Worm (Caenorhabditis elegans) whole organism, L1 larva: ENCODE results near the gene F15E6.4.
A peak's percentile ranks its signal among the peaks of the same experiment; 100 is the strongest.

ENCODE experiments used
- C04F5.9 ChIP-seq: sonication (generic microtip); optimal IDR thresholded peaks from 2 replicates; lab custom pipeline; 2016; ENCODE audit warnings: missing genetic modification characterization, missing compliant biosample characterization
- C16A3.4 ChIP-seq: fragments of 150-350 bp; optimal IDR thresholded peaks from 2 replicates; lab custom pipeline; 2014; ENCODE audit warnings: missing biosample characterization, missing genetic modification characterization
- C34B4.2 ChIP-seq: sonication (generic microtip); optimal IDR thresholded peaks from 2 replicates; lab custom pipeline; 2017; ENCODE audit warnings: mild to moderate bottlenecking, missing genetic modification characterization, missing compliant biosample characterization
- F16B12.6 ChIP-seq: fragments of 150-350 bp; optimal IDR thresholded peaks from 2 replicates; lab custom pipeline; 2014; ENCODE audit warnings: missing biosample characterization, missing genetic modification characterization
- aly-2 ChIP-seq: fragments of 150-350 bp; optimal IDR thresholded peaks from 2 replicates; lab custom pipeline; 2014; ENCODE audit warnings: missing biosample characterization, missing genetic modification characterization
- ama-1 ChIP-seq: fragments of 150-350 bp; optimal IDR thresholded peaks from 2 replicates; lab custom pipeline; 2014
- ceh-63 ChIP-seq: fragments of 200-800 bp; sonication (Bioruptor generic); optimal IDR thresholded peaks from 2 replicates; lab custom pipeline; 2018; ENCODE audit warnings: mild to moderate bottlenecking, missing genetic modification characterization, missing compliant biosample characterization
- ceh-82 ChIP-seq, 3 experiments: fragments of 150-350 bp in 1 of 3; sonication (generic microtip) in 2 of 3; optimal IDR thresholded peaks; 2 replicates each; lab custom pipeline; 2014 to 2017; ENCODE audit warnings: missing biosample characterization in 3 of 3, missing genetic modification characterization in 3 of 3
- ceh-90 ChIP-seq: sonication (generic microtip); optimal IDR thresholded peaks from 2 replicates; lab custom pipeline; 2016; ENCODE audit warnings: missing genetic modification characterization, missing compliant biosample characterization
- ces-1 ChIP-seq: fragments of 150-350 bp; optimal IDR thresholded peaks from 2 replicates; lab custom pipeline; 2014; ENCODE audit warnings: missing biosample characterization, missing genetic modification reagents, missing genetic modification characterization
- dpl-1 ChIP-seq, 3 experiments: fragments of 150-350 bp in 2 of 3; sonication (generic microtip) in 1 of 3; optimal IDR thresholded peaks; 2 replicates each; lab custom pipeline; 2014 to 2017; ENCODE audit warnings: missing biosample characterization in 3 of 3, missing genetic modification characterization in 3 of 3, missing genetic modification reagents in 3 of 3
- efl-1 ChIP-seq, 4 experiments: fragments of 150-350 bp; optimal IDR thresholded peaks in 3 of 4; peaks in 1 of 4; 1 replicate in 1 of 4; 2 replicates in 3 of 4; lab custom pipeline; 2014; ENCODE audit warnings: missing biosample characterization in 2 of 4, missing genetic modification characterization in 2 of 4, missing genetic modification reagents in 2 of 4
- egl-27 ChIP-seq, 2 experiments: fragments of 150-350 bp in 1 of 2; sonication (generic microtip); optimal IDR thresholded peaks; 3 replicates each; lab custom pipeline; 2017 to 2018; ENCODE audit warnings: missing biosample characterization in 2 of 2, missing genetic modification characterization in 2 of 2, missing genetic modification reagents in 2 of 2
- fkh-4 ChIP-seq: sonication (generic microtip); optimal IDR thresholded peaks from 2 replicates; lab custom pipeline; 2016; ENCODE audit warnings: missing compliant biosample characterization, missing genetic modification characterization, borderline replicate concordance
- fkh-8 ChIP-seq: sonication (generic microtip); optimal IDR thresholded peaks from 2 replicates; lab custom pipeline; 2016; ENCODE audit warnings: mild to moderate bottlenecking, missing genetic modification characterization, missing compliant biosample characterization
- grh-1 ChIP-seq: fragments of 200-800 bp; sonication (Bioruptor generic); IDR thresholded peaks from 2 replicates; pipeline ENCODE4 v1.3.6; 2022; ENCODE audit warnings: missing genetic modification reagents, missing genetic modification characterization, missing compliant biosample characterization
- hlh-17 ChIP-seq: fragments of 200-800 bp; sonication (Bioruptor generic); optimal IDR thresholded peaks from 2 replicates; lab custom pipeline; 2018; ENCODE audit warnings: missing genetic modification characterization, mild to moderate bottlenecking, missing compliant biosample characterization, moderate library complexity, borderline replicate concordance
- irx-1 ChIP-seq: sonication (generic microtip); optimal IDR thresholded peaks from 2 replicates; lab custom pipeline; 2016; ENCODE audit warnings: missing genetic modification characterization, missing compliant biosample characterization
- isw-1 ChIP-seq: fragments of 200-800 bp; sonication (Bioruptor generic); IDR thresholded peaks from 2 replicates; pipeline ENCODE4 v1.3.6; 2022; ENCODE audit warnings: missing genetic modification characterization, missing compliant biosample characterization
- lin-14 ChIP-seq: fragments of 200-800 bp; sonication (Bioruptor generic); optimal IDR thresholded peaks from 2 replicates; lab custom pipeline; 2018; ENCODE audit warnings: mild to moderate bottlenecking, missing genetic modification characterization, moderate library complexity, missing compliant biosample characterization
- lin-35 ChIP-seq, 2 experiments: fragments of 150-350 bp; optimal IDR thresholded peaks; 2 replicates each; lab custom pipeline; 2014; ENCODE audit warnings: missing biosample characterization in 2 of 2, missing genetic modification characterization in 2 of 2, missing genetic modification reagents in 2 of 2
- lin-39 ChIP-seq: fragments of 150-350 bp; optimal IDR thresholded peaks from 2 replicates; lab custom pipeline; 2014; ENCODE audit warnings: missing biosample characterization, missing genetic modification reagents, missing genetic modification characterization
- lir-3 ChIP-seq: sonication (generic microtip); optimal IDR thresholded peaks from 2 replicates; lab custom pipeline; 2016; ENCODE audit warnings: mild to moderate bottlenecking, missing genetic modification characterization, moderate library complexity, missing compliant biosample characterization; ENCODE audit not compliant: poor library complexity
- lsy-2 ChIP-seq, 2 experiments: fragments of 150-350 bp; optimal IDR thresholded peaks; 2 replicates each; lab custom pipeline; 2014; ENCODE audit warnings: missing biosample characterization in 2 of 2, missing genetic modification characterization in 2 of 2
- mab-9 ChIP-seq: fragments of 200-800 bp; sonication (Bioruptor generic); IDR thresholded peaks from 2 replicates; pipeline ENCODE4 v1.3.6; 2022; ENCODE audit warnings: missing genetic modification reagents, missing genetic modification characterization, missing compliant biosample characterization
- mef-2 ChIP-seq: fragments of 150-350 bp; optimal IDR thresholded peaks from 2 replicates; lab custom pipeline; 2014; ENCODE audit warnings: missing biosample characterization, missing genetic modification characterization
- mep-1 ChIP-seq: fragments of 150-350 bp; optimal IDR thresholded peaks from 2 replicates; lab custom pipeline; 2014; ENCODE audit warnings: missing biosample characterization, missing genetic modification characterization
- nhr-12 ChIP-seq: sonication (generic microtip); optimal IDR thresholded peaks from 2 replicates; lab custom pipeline; 2017; ENCODE audit warnings: missing biosample characterization, missing genetic modification characterization
- nhr-237 ChIP-seq: fragments of 150-350 bp; optimal IDR thresholded peaks from 2 replicates; lab custom pipeline; 2014; ENCODE audit warnings: missing biosample characterization, missing genetic modification characterization
- nhr-47 ChIP-seq: sonication (generic microtip); optimal IDR thresholded peaks from 2 replicates; lab custom pipeline; 2016; ENCODE audit warnings: mild to moderate bottlenecking, missing genetic modification characterization, moderate library complexity, missing compliant biosample characterization
- nhr-71 ChIP-seq: sonication (generic microtip); optimal IDR thresholded peaks from 2 replicates; lab custom pipeline; 2016; ENCODE audit warnings: mild to moderate bottlenecking, missing genetic modification characterization, moderate library complexity, missing compliant biosample characterization
- nhr-77 ChIP-seq: fragments of 150-350 bp; optimal IDR thresholded peaks from 2 replicates; lab custom pipeline; 2014; ENCODE audit warnings: missing biosample characterization, missing genetic modification characterization
- nhr-84 ChIP-seq: sonication (generic microtip); optimal IDR thresholded peaks from 2 replicates; lab custom pipeline; 2017; ENCODE audit warnings: missing biosample characterization, missing genetic modification characterization
- nhr-90 ChIP-seq: sonication (generic microtip); optimal IDR thresholded peaks from 2 replicates; lab custom pipeline; 2016; ENCODE audit warnings: mild to moderate bottlenecking, missing genetic modification characterization, missing compliant biosample characterization; ENCODE audit not compliant: poor library complexity
- pag-3 ChIP-seq: sonication (generic microtip); optimal IDR thresholded peaks from 2 replicates; lab custom pipeline; 2017; ENCODE audit warnings: missing genetic modification characterization, mild to moderate bottlenecking, missing compliant biosample characterization, antibody characterized with exemption, borderline replicate concordance; ENCODE audit not compliant: insufficient read depth
- pax-3 ChIP-seq: fragments of 200-800 bp; sonication (Bioruptor generic); optimal IDR thresholded peaks from 2 replicates; lab custom pipeline; 2018; ENCODE audit warnings: mild to moderate bottlenecking, missing genetic modification characterization, moderate library complexity, missing compliant biosample characterization
- pqm-1 ChIP-seq: sonication (generic microtip); optimal IDR thresholded peaks from 3 replicates; lab custom pipeline; 2017; ENCODE audit warnings: missing biosample characterization, missing genetic modification characterization
- rnt-1 ChIP-seq: sonication (generic microtip); optimal IDR thresholded peaks from 2 replicates; lab custom pipeline; 2016; ENCODE audit warnings: mild to moderate bottlenecking, missing genetic modification characterization, moderate library complexity, missing compliant biosample characterization
- skn-1 ChIP-seq: fragments of 150-350 bp; optimal IDR thresholded peaks from 2 replicates; lab custom pipeline; 2014; ENCODE audit warnings: missing biosample characterization, missing genetic modification characterization
- snpc-4 ChIP-seq: fragments of 150-350 bp; optimal IDR thresholded peaks from 2 replicates; lab custom pipeline; 2014; ENCODE audit warnings: missing biosample characterization, missing genetic modification characterization
- sptf-1 ChIP-seq: fragments of 150-350 bp; optimal IDR thresholded peaks from 2 replicates; lab custom pipeline; 2014; ENCODE audit warnings: missing biosample characterization, missing genetic modification characterization
- swsn-7 ChIP-seq: sonication (generic microtip); optimal IDR thresholded peaks from 2 replicates; lab custom pipeline; 2016; ENCODE audit warnings: missing genetic modification characterization, missing compliant biosample characterization
- tlp-1 ChIP-seq: fragments of 150-350 bp; optimal IDR thresholded peaks from 2 replicates; lab custom pipeline; 2014; ENCODE audit warnings: missing biosample characterization, missing genetic modification characterization
- unc-130 ChIP-seq: fragments of 150-350 bp; optimal IDR thresholded peaks from 2 replicates; lab custom pipeline; 2017; ENCODE audit warnings: missing biosample characterization, missing genetic modification characterization, inconsistent platforms
- unc-30 ChIP-seq: sonication (generic microtip); optimal IDR thresholded peaks from 2 replicates; lab custom pipeline; 2017; ENCODE audit warnings: missing biosample characterization, missing genetic modification characterization
- unc-86 ChIP-seq: sonication (generic microtip); optimal IDR thresholded peaks from 2 replicates; lab custom pipeline; 2016; ENCODE audit warnings: missing genetic modification characterization, missing compliant biosample characterization
- unc-98 ChIP-seq: fragments of 200-800 bp; sonication (Bioruptor generic); IDR thresholded peaks from 2 replicates; pipeline ENCODE4 v1.3.6; 2022; ENCODE audit warnings: missing genetic modification characterization, missing compliant biosample characterization
- vab-15 ChIP-seq: sonication (generic microtip); optimal IDR thresholded peaks from 2 replicates; lab custom pipeline; 2017; ENCODE audit warnings: missing genotype, mild to moderate bottlenecking, missing genetic modification characterization, missing compliant biosample characterization
- xbp-1 ChIP-seq: sonication (generic microtip); optimal IDR thresholded peaks from 2 replicates; lab custom pipeline; 2016; ENCODE audit warnings: missing genetic modification characterization, missing compliant biosample characterization
- zag-1 ChIP-seq: fragments of 150-350 bp; optimal IDR thresholded peaks from 2 replicates; lab custom pipeline; 2014; ENCODE audit warnings: missing biosample characterization, missing genetic modification characterization
- zip-4 ChIP-seq: fragments of 200-800 bp; sonication (Bioruptor generic); optimal IDR thresholded peaks from 2 replicates; lab custom pipeline; 2018; ENCODE audit warnings: mild to moderate bottlenecking, missing genetic modification characterization, moderate library complexity, missing compliant biosample characterization
- ztf-11 ChIP-seq, 2 experiments: sonication (generic microtip); optimal IDR thresholded peaks; 2 replicates each; lab custom pipeline; 2016 to 2017; ENCODE audit warnings: missing genetic modification characterization in 2 of 2, missing biosample characterization in 1 of 2, missing compliant biosample characterization in 1 of 2
- ztf-4 ChIP-seq: fragments of 150-350 bp; optimal IDR thresholded peaks from 2 replicates; lab custom pipeline; 2014; ENCODE audit warnings: missing biosample characterization, missing genetic modification characterization

F15E6.4 gene

ce11 chrIV:4247334-4247733 lies 43.9 kb upstream of the F15E6.4 start (continued):
- TF ChIP-seq nhr-47 (peak; percentile 70), sptf-1 (tag; lab: Kevin White, UChicago) (no peak), lir-3 (tag; lab: Kevin White, UChicago) (no peak), rnt-1 (tag; lab: Kevin White, UChicago) (peak; percentile 59), C04F5.9 (tag; lab: Kevin White, UChicago) (peak; percentile 10), ces-1 (GFP tag; lab: Kevin White, UChicago) (no peak), nhr-90 (peak; percentile 42), pag-3 (no peak), pqm-1 (tag; lab: Kevin White, UChicago) (no peak), ama-1 (lab: Kevin White, UChicago) (no peak), ztf-11 (tag; optimal IDR thresholded peaks at IDR 0.05; lab: Kevin White, UChicago) (no peak), aly-2 (tag; lab: Kevin White, UChicago) (no peak), vab-15 (tag; lab: Kevin White, UChicago) (no peak), nhr-71 (tag; lab: Kevin White, UChicago) (peak; percentile 80), mef-2 (no peak), zag-1 (no peak), nhr-237 (tag; lab: Kevin White, UChicago) (no peak), irx-1 (tag; lab: Kevin White, UChicago) (peak; percentile 36), mab-9 (GFP tag; lab: Robert Waterston, UW) (no peak), unc-130 (tag; lab: Kevin White, UChicago) (peak; percentile 40), efl-1 (optimal IDR thresholded peaks at IDR 0.05; lab: Kevin White, UChicago) (peak; percentile 83 to 85), efl-1 (GFP tag; optimal IDR thresholded peaks at IDR 0.05 in 1 of 2; lab: Kevin White, UChicago) (peak; percentile 82 to 98), fkh-4 (tag; lab: Kevin White, UChicago) (no peak), nhr-12 (no peak), ceh-90 (tag; lab: Kevin White, UChicago) (no peak), C34B4.2 (tag; lab: Kevin White, UChicago) (no peak), ztf-4 (no peak), unc-30 (tag; lab: Kevin White, UChicago) (no peak), snpc-4 (tag; lab: Kevin White, UChicago) (peak; percentile 40), F16B12.6 (tag; lab: Kevin White, UChicago) (peak; percentile 33), lin-14 (GFP tag; lab: Kevin White, UChicago) (peak; percentile 35), isw-1 (GFP tag; lab: Robert Waterston, UW) (peak; percentile 68), nhr-84 (tag; lab: Kevin White, UChicago) (no peak), tlp-1 (tag; lab: Kevin White, UChicago) (no peak), pax-3 (tag; lab: Kevin White, UChicago) (no peak), unc-86 (tag; lab: Kevin White, UChicago) (peak; percentile 39), lsy-2 (tag; optimal IDR thresholded peaks at IDR 0.05; lab: Kevin White, UChicago) (peak; percentile 73 to 85), dpl-1 (GFP tag; optimal IDR thresholded peaks at IDR 0.05; lab: Kevin White, UChicago) (peak; percentile 60 to 82 (median 80)), swsn-7 (tag; lab: Kevin White, UChicago) (peak; percentile 67), egl-27 (tag; optimal IDR thresholded peaks at IDR 0.05; lab: Kevin White, UChicago) (no peak), fkh-8 (tag; lab: Kevin White, UChicago) (peak; percentile 39), C16A3.4 (tag; lab: Kevin White, UChicago) (peak; percentile 25), lin-35 (GFP tag; optimal IDR thresholded peaks at IDR 0.05; lab: Kevin White, UChicago) (peak; percentile 76 to 85), lin-39 (tag; lab: Kevin White, UChicago) (peak; percentile 2), grh-1 (peak; percentile 86), unc-98 (no peak), nhr-77 (tag; lab: Kevin White, UChicago) (no peak), hlh-17 (GFP tag; lab: Kevin White, UChicago) (no peak), skn-1 (tag; lab: Kevin White, UChicago) (peak; percentile 56), ceh-82 (tag; optimal IDR thresholded peaks at IDR 0.05; lab: Kevin White, UChicago) (peak; percentile 36 to 54 (median 52)), ceh-63 (GFP tag; lab: Kevin White, UChicago) (no peak), mep-1 (tag; lab: Kevin White, UChicago) (peak; percentile 75), xbp-1 (tag; lab: Kevin White, UChicago) (peak; percentile 53), zip-4 (no peak)
